Worm (Caenorhabditis elegans) whole organism, L4/young adult: ENCODE measurements around the gene srh-284.

Experiments
- W03F9.2 ChIP-seq: fragments of 150-350 bp; optimal IDR thresholded peaks from 2 replicates; lab custom pipeline; 2014; ENCODE audit warnings: missing biosample characterization, missing genetic modification characterization
- him-1 ChIP-seq: sonication (generic microtip); optimal IDR thresholded peaks from 2 replicates; lab custom pipeline; 2016; ENCODE audit warnings: missing genotype, missing genetic modification reagents, missing genetic modification characterization, missing compliant biosample characterization

DNA sequence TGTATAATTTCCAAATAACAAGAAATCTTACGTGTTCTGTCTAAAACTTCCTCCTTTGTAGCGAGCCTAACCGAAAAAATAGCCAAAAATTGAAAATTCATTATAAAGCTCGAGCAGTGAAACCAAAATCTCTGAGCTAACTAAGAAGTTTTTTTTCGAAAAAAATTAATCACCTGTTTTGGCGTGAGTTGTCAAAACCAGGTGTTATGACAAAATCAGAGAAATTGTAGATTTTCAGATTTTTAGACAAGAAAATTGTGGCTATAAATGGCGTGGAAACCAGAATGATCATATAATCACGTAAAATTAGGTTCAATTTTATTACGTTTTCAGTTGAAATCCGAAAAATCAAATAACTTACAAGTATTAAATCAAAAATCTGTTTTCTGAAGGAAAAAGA is 5.8 kb downstream of the srh-284 start, which contains the start of gene sre-21:
- TF ChIP-seq W03F9.2 (tag; lab: Kevin White, UChicago) (no peak), him-1 (tag; lab: Kevin White, UChicago) (no peak)
